Worm (Caenorhabditis elegans) whole organism, L4 larva: ENCODE data around the gene mrps-2.
A peak's percentile ranks its signal among the peaks of the same experiment; 100 is the strongest.

ENCODE experiments used
- F37D6.2 ChIP-seq: sonication (generic microtip); optimal IDR thresholded peaks from 2 replicates; lab custom pipeline; 2016; ENCODE audit warnings: mild to moderate bottlenecking, missing genetic modification characterization, missing compliant biosample characterization
- R02D3.7 ChIP-seq: fragments of 150-350 bp; sonication (generic microtip); optimal IDR thresholded peaks from 3 replicates; lab custom pipeline; 2014; ENCODE audit warnings: missing biosample characterization, missing genetic modification characterization
- T20F7.1 ChIP-seq: fragments of 200-800 bp; sonication (Bioruptor generic); optimal IDR thresholded peaks from 2 replicates; lab custom pipeline; 2018; ENCODE audit warnings: mild to moderate bottlenecking, missing genetic modification characterization, missing compliant biosample characterization
- ZK546.5 ChIP-seq, 2 experiments: sonication (generic microtip); optimal IDR thresholded peaks; 2 replicates each; lab custom pipeline; 2017; ENCODE audit warnings: missing biosample characterization in 2 of 2, missing genetic modification characterization in 2 of 2
- aha-1 ChIP-seq: fragments of 150-350 bp; peaks from one replicate; lab custom pipeline; 2014; ENCODE audit warnings: missing biosample characterization, missing genetic modification characterization
- aly-2 ChIP-seq: sonication (generic microtip); optimal IDR thresholded peaks from 2 replicates; lab custom pipeline; 2018; ENCODE audit warnings: missing biosample characterization, missing genetic modification characterization
- ama-1 ChIP-seq: fragments of 150-350 bp; optimal IDR thresholded peaks from 2 replicates; lab custom pipeline; 2014; ENCODE audit warnings: inconsistent platforms, mixed read lengths
- daf-12 ChIP-seq: fragments of 150-350 bp; optimal IDR thresholded peaks from 2 replicates; lab custom pipeline; 2014; ENCODE audit warnings: missing biosample characterization, missing genetic modification reagents, missing genetic modification characterization
- egl-27 ChIP-seq: sonication (generic microtip); optimal IDR thresholded peaks from 3 replicates; lab custom pipeline; 2017; ENCODE audit warnings: missing biosample characterization, missing genetic modification reagents, missing genetic modification characterization
- lin-29 ChIP-seq: fragments of 200-800 bp; sonication (Bioruptor generic); IDR thresholded peaks from 2 replicates; pipeline ENCODE4 v1.3.6; 2022; ENCODE audit warnings: missing genetic modification reagents, missing genetic modification characterization, missing compliant biosample characterization
- nhr-48 ChIP-seq: sonication (generic microtip); optimal IDR thresholded peaks from 2 replicates; lab custom pipeline; 2016; ENCODE audit warnings: mild to moderate bottlenecking, missing genetic modification characterization, missing compliant biosample characterization
- nhr-76 ChIP-seq: fragments of 150-350 bp; optimal IDR thresholded peaks from 2 replicates; lab custom pipeline; 2014; ENCODE audit warnings: missing biosample characterization, missing genetic modification characterization
- unc-62 ChIP-seq, 3 experiments: fragments of 150-350 bp in 1 of 3; sonication (generic microtip); optimal IDR thresholded peaks in 2 of 3; peaks in 1 of 3; 1 replicate in 1 of 3; 2 replicates in 2 of 3; lab custom pipeline; 2014 to 2017; ENCODE audit warnings: missing biosample characterization in 3 of 3, missing genetic modification characterization in 3 of 3, missing genetic modification reagents in 3 of 3, missing genotype in 1 of 3

ce11 chrV:8437358-8437757 is 28.1 kb upstream of the mrps-2 start:
- TF ChIP-seq unc-62 (GFP tag; optimal IDR thresholded peaks at IDR 0.05 in 1 of 2; lab: Kevin White, UChicago) (peak in 1 of 2 experiments; percentile 92), unc-62 (tag; optimal IDR thresholded peaks at IDR 0.05; lab: Kevin White, UChicago) (no peak), F37D6.2 (tag; lab: Kevin White, UChicago) (no peak), lin-29 (GFP tag; lab: Robert Waterston, UW) (no peak), egl-27 (tag; lab: Kevin White, UChicago) (no peak), nhr-48 (tag; lab: Kevin White, UChicago) (no peak), nhr-76 (tag; lab: Kevin White, UChicago) (no peak), aha-1 (no peak), aly-2 (tag; lab: Kevin White, UChicago) (no peak), R02D3.7 (tag; lab: Kevin White, UChicago) (no peak), ama-1 (lab: Kevin White, UChicago) (no peak), daf-12 (tag; lab: Kevin White, UChicago) (no peak), T20F7.1 (no peak), ZK546.5 (tag; optimal IDR thresholded peaks at IDR 0.05; lab: Kevin White, UChicago) (no peak)
